Worm (Caenorhabditis elegans) whole organism, early embryonic: ENCODE results near the gene scl-12.

Experiments used
- B0310.2 ChIP-seq: sonication (generic microtip); optimal IDR thresholded peaks from 2 replicates; lab custom pipeline; 2016; ENCODE audit warnings: mild to moderate bottlenecking, missing genetic modification characterization, missing compliant biosample characterization
- F13C5.2 ChIP-seq: sonication (generic microtip); optimal IDR thresholded peaks from 2 replicates; lab custom pipeline; 2017; ENCODE audit warnings: mild to moderate bottlenecking, missing genetic modification characterization, inconsistent platforms, missing compliant biosample characterization
- aly-1 ChIP-seq: sonication (generic microtip); optimal IDR thresholded peaks from 2 replicates; lab custom pipeline; 2016; ENCODE audit warnings: missing genetic modification characterization, missing compliant biosample characterization
- ama-1 ChIP-seq: fragments of 150-350 bp; optimal IDR thresholded peaks from 2 replicates; lab custom pipeline; 2014
- ceh-13 ChIP-seq: fragments of 200-800 bp; sonication (Bioruptor generic); optimal IDR thresholded peaks from 2 replicates; lab custom pipeline; 2018; ENCODE audit warnings: mild to moderate bottlenecking, missing genetic modification characterization, missing compliant biosample characterization
- ceh-36 ChIP-seq: sonication (generic microtip); optimal IDR thresholded peaks from 2 replicates; lab custom pipeline; 2016; ENCODE audit warnings: missing genetic modification characterization, inconsistent platforms, missing compliant biosample characterization
- ets-7 ChIP-seq: sonication (generic microtip); optimal IDR thresholded peaks from 2 replicates; lab custom pipeline; 2016; ENCODE audit warnings: missing genotype, missing genetic modification characterization, missing compliant biosample characterization
- flt-1 ChIP-seq: fragments of 200-800 bp; sonication (Bioruptor generic); IDR thresholded peaks from 2 replicates; pipeline ENCODE4 v1.3.6; 2022; ENCODE audit warnings: missing genetic modification characterization, missing compliant biosample characterization
- hmbx-1 ChIP-seq: sonication (generic microtip); optimal IDR thresholded peaks from 2 replicates; lab custom pipeline; 2016; ENCODE audit warnings: mild to moderate bottlenecking, missing genetic modification characterization, missing compliant biosample characterization
- hmg-4 ChIP-seq: fragments of 200-800 bp; sonication (Bioruptor generic); optimal IDR thresholded peaks from 2 replicates; lab custom pipeline; 2018; ENCODE audit warnings: mild to moderate bottlenecking, missing genetic modification characterization, missing compliant biosample characterization
- hnd-1 ChIP-seq: sonication (generic microtip); optimal IDR thresholded peaks from 2 replicates; lab custom pipeline; 2016; ENCODE audit warnings: missing genetic modification characterization, missing compliant biosample characterization
- pes-1 ChIP-seq: fragments of 200-800 bp; sonication (Bioruptor generic); IDR thresholded peaks from 2 replicates; pipeline ENCODE4 v1.3.6; 2022; ENCODE audit warnings: missing genetic modification reagents, missing genetic modification characterization, missing compliant biosample characterization
- scrt-1 ChIP-seq: fragments of 200-800 bp; sonication (Bioruptor generic); IDR thresholded peaks from 2 replicates; pipeline ENCODE4 v1.3.6; 2022; ENCODE audit warnings: missing genetic modification characterization, missing compliant biosample characterization
- sea-1 ChIP-seq: fragments of 200-800 bp; sonication (Bioruptor generic); conservative IDR thresholded peaks from 2 replicates; pipeline ENCODE4 v1.3.6; 2022; ENCODE audit warnings: missing genetic modification characterization, missing compliant biosample characterization
- tbx-11 ChIP-seq: fragments of 200-800 bp; sonication (Bioruptor generic); IDR thresholded peaks from 2 replicates; pipeline ENCODE4 v1.3.6; 2022; ENCODE audit warnings: missing genetic modification characterization, missing compliant biosample characterization
- tbx-37 ChIP-seq: fragments of 200-800 bp; sonication (Bioruptor generic); conservative IDR thresholded peaks from 2 replicates; pipeline ENCODE4 v1.3.6; 2022; ENCODE audit warnings: missing genetic modification reagents, missing genetic modification characterization, missing compliant biosample characterization
- tra-4 ChIP-seq: sonication (generic microtip); optimal IDR thresholded peaks from 2 replicates; lab custom pipeline; 2017; ENCODE audit warnings: missing genetic modification characterization, missing compliant biosample characterization

Gene scl-12

ce11 chrV:3812291-3812690, at the start of gene scl-12:
Gene scl-12, plus strand, starts transcription at chrV:3812591.
- TF ChIP-seq hmbx-1 (no peak), aly-1 (tag; lab: Kevin White, UChicago) (no peak), ceh-36 (tag; lab: Kevin White, UChicago) (no peak), ceh-13 (no peak), B0310.2 (tag; lab: Kevin White, UChicago) (no peak), tra-4 (tag; lab: Kevin White, UChicago) (no peak), scrt-1 (GFP tag; lab: Robert Waterston, UW) (no peak), flt-1 (GFP tag; lab: Robert Waterston, UW) (no peak)

- TF ChIP-seq aly-1 (tag; lab: Kevin White, UChicago): no peak
- TF ChIP-seq tbx-37 (GFP tag; lab: Robert Waterston, UW): no peak
- no peak for TF ChIP-seq flt-1 (GFP tag; lab: Robert Waterston, UW)
- no peak for TF ChIP-seq F13C5.2 (tag; lab: Kevin White, UChicago)
- no peak for TF ChIP-seq pes-1 (GFP tag; lab: Robert Waterston, UW)
- TF ChIP-seq ama-1 (lab: Kevin White, UChicago): no peak
- TF ChIP-seq ceh-36 (tag; lab: Kevin White, UChicago): no peak
- no peak for TF ChIP-seq hnd-1
Observed at ce11 chrV:3766904-3767303, 45.5 kb upstream of the scl-12 start, which contains the start of gene Y39H10A.1. Gene Y39H10A.1, plus strand, starts transcription at chrV:3767204.

ce11 chrV:3768270-3768669, 44.1 kb upstream of the scl-12 start, which contains the start of gene R08E5.4:
Gene R08E5.4, plus strand, starts transcription at chrV:3768570.
- TF ChIP-seq pes-1 (GFP tag; lab: Robert Waterston, UW) (no peak), B0310.2 (tag; lab: Kevin White, UChicago) (no peak), ceh-13 (no peak), tbx-37 (GFP tag; lab: Robert Waterston, UW) (no peak), ama-1 (lab: Kevin White, UChicago) (no peak)

- no peak for TF ChIP-seq aly-1 (tag; lab: Kevin White, UChicago)
- TF ChIP-seq flt-1 (GFP tag; lab: Robert Waterston, UW): no peak
- no peak for TF ChIP-seq ets-7 (tag; lab: Kevin White, UChicago)
- TF ChIP-seq tbx-11 (GFP tag; lab: Robert Waterston, UW): no peak
- no peak for TF ChIP-seq F13C5.2 (tag; lab: Kevin White, UChicago)
- TF ChIP-seq pes-1 (GFP tag; lab: Robert Waterston, UW): no peak
- no peak for TF ChIP-seq tbx-37 (GFP tag; lab: Robert Waterston, UW)
- no peak for TF ChIP-seq ceh-36 (tag; lab: Kevin White, UChicago)
- TF ChIP-seq hmbx-1: no peak
- no peak for TF ChIP-seq sea-1 (GFP tag; lab: Robert Waterston, UW)
- TF ChIP-seq ama-1 (lab: Kevin White, UChicago): no peak
- TF ChIP-seq ceh-13: no peak
- no peak for TF ChIP-seq B0310.2 (tag; lab: Kevin White, UChicago)
- TF ChIP-seq tra-4 (tag; lab: Kevin White, UChicago): no peak
- TF ChIP-seq hnd-1: no peak
- no peak for TF ChIP-seq scrt-1 (GFP tag; lab: Robert Waterston, UW)
Observed at ce11 chrV:3771437-3772256, 40.7 kb upstream of the scl-12 start, which contains the start of the genes R08E5.1 and rips-1. Gene R08E5.1, minus strand, starts transcription at chrV:3771518. Gene rips-1, plus strand, starts transcription at chrV:3772021.

- TF ChIP-seq hnd-1 (no peak), flt-1 (GFP tag; lab: Robert Waterston, UW) (no peak), sea-1 (GFP tag; lab: Robert Waterston, UW) (no peak), pes-1 (GFP tag; lab: Robert Waterston, UW) (no peak), scrt-1 (GFP tag; lab: Robert Waterston, UW) (no peak), ceh-13 (no peak), hmg-4 (GFP tag; lab: Kevin White, UChicago) (no peak), ceh-36 (tag; lab: Kevin White, UChicago) (no peak), F13C5.2 (tag; lab: Kevin White, UChicago) (no peak), aly-1 (tag; lab: Kevin White, UChicago) (no peak), B0310.2 (tag; lab: Kevin White, UChicago) (no peak)
Observed at ce11 chrV:3773618-3774017, 38.8 kb upstream of the scl-12 start.

- no peak for TF ChIP-seq tbx-37 (GFP tag; lab: Robert Waterston, UW)
- no peak for TF ChIP-seq hmg-4 (GFP tag; lab: Kevin White, UChicago)
- no peak for TF ChIP-seq tra-4 (tag; lab: Kevin White, UChicago)
- no peak for TF ChIP-seq sea-1 (GFP tag; lab: Robert Waterston, UW)
- no peak for TF ChIP-seq F13C5.2 (tag; lab: Kevin White, UChicago)
- no peak for TF ChIP-seq tbx-11 (GFP tag; lab: Robert Waterston, UW)
- no peak for TF ChIP-seq scrt-1 (GFP tag; lab: Robert Waterston, UW)
- TF ChIP-seq aly-1 (tag; lab: Kevin White, UChicago): no peak
- no peak for TF ChIP-seq hmbx-1
Observed at ce11 chrV:3774653-3775052, 37.7 kb upstream of the scl-12 start.

- TF ChIP-seq hmbx-1 (no peak), ama-1 (lab: Kevin White, UChicago) (no peak), ceh-36 (tag; lab: Kevin White, UChicago) (no peak), sea-1 (GFP tag; lab: Robert Waterston, UW) (no peak), ceh-13 (no peak), F13C5.2 (tag; lab: Kevin White, UChicago) (no peak), tbx-11 (GFP tag; lab: Robert Waterston, UW) (no peak), hmg-4 (GFP tag; lab: Kevin White, UChicago) (no peak), pes-1 (GFP tag; lab: Robert Waterston, UW) (no peak), aly-1 (tag; lab: Kevin White, UChicago) (no peak), hnd-1 (no peak), B0310.2 (tag; lab: Kevin White, UChicago) (no peak), flt-1 (GFP tag; lab: Robert Waterston, UW) (no peak)
Observed at ce11 chrV:3776086-3776589, 36.3 kb upstream of the scl-12 start, which contains the start of gene cysl-3. Gene cysl-3, minus strand, starts transcription at chrV:3776136.
